Fruit fly (Drosophila melanogaster) whole organism, embryonic: Measurements from ENCODE around the gene CG7653.

Source experiments
- Bdp1 ChIP-seq: fragments of 200-800 bp; sonication (Bioruptor generic); optimal IDR thresholded peaks from 3 replicates; lab custom pipeline; 2016; ENCODE audit warnings: missing biosample characterization, missing genetic modification characterization
- CG10366 ChIP-seq: fragments of 200-800 bp; sonication (Bioruptor generic); IDR thresholded peaks from 2 replicates; pipeline ENCODE4 v1.3.6; 2022; ENCODE audit warnings: missing biosample characterization, missing genetic modification characterization
- CG10543 ChIP-seq: fragments of 200-800 bp; sonication (Bioruptor generic); optimal IDR thresholded peaks from 3 replicates; lab custom pipeline; 2017; ENCODE audit warnings: missing biosample characterization, mild to moderate bottlenecking, missing genetic modification characterization, moderate library complexity
- CG10979 ChIP-seq: fragments of 200-800 bp; sonication (Bioruptor generic); optimal IDR thresholded peaks from 2 replicates; lab custom pipeline; 2018; ENCODE audit warnings: missing biosample characterization, mild to moderate bottlenecking, missing genetic modification characterization, moderate library complexity
- CG14014 ChIP-seq: fragments of 200-800 bp; sonication (Bioruptor generic); IDR thresholded peaks from 2 replicates; pipeline ENCODE4 v1.3.6; 2022; ENCODE audit warnings: missing biosample characterization, missing genetic modification characterization
- CG15696 ChIP-seq: fragments of 200-800 bp; sonication (Bioruptor generic); optimal IDR thresholded peaks from 2 replicates; lab custom pipeline; 2019; ENCODE audit warnings: missing biosample characterization, mild to moderate bottlenecking, missing genetic modification characterization, moderate library complexity
- CG17385 ChIP-seq: fragments of 200-800 bp; sonication (Bioruptor generic); optimal IDR thresholded peaks from 3 replicates; lab custom pipeline; 2018; ENCODE audit warnings: missing biosample characterization, mild to moderate bottlenecking, missing genetic modification characterization
- CG17568 ChIP-seq: fragments of 200-800 bp; sonication (Bioruptor generic); optimal IDR thresholded peaks from 2 replicates; lab custom pipeline; 2018; ENCODE audit warnings: missing biosample characterization, mild to moderate bottlenecking, missing genetic modification characterization, moderate library complexity
- CG17829 ChIP-seq: fragments of 200-800 bp; optimal IDR thresholded peaks from 2 replicates; lab custom pipeline; 2019; ENCODE audit warnings: missing biosample characterization, mild to moderate bottlenecking, missing genetic modification characterization, moderate library complexity
- CG18599 ChIP-seq: fragments of 200-800 bp; sonication (Bioruptor generic); optimal IDR thresholded peaks from 3 replicates; lab custom pipeline; 2017; ENCODE audit warnings: missing biosample characterization, missing genetic modification characterization, mild to moderate bottlenecking, moderate library complexity, missing genetic modification reagents
- CG30020 ChIP-seq: fragments of 200-800 bp; optimal IDR thresholded peaks from 2 replicates; lab custom pipeline; 2019; ENCODE audit warnings: missing biosample characterization, mild to moderate bottlenecking, missing genetic modification characterization, moderate library complexity
- CG33557 ChIP-seq: fragments of 200-800 bp; sonication (Bioruptor generic); optimal IDR thresholded peaks from 2 replicates; lab custom pipeline; 2019; ENCODE audit warnings: missing biosample characterization, mild to moderate bottlenecking, missing genetic modification characterization, moderate library complexity
- CG4424 ChIP-seq: fragments of 200-800 bp; sonication (Bioruptor generic); optimal IDR thresholded peaks from 3 replicates; lab custom pipeline; 2016; ENCODE audit warnings: missing biosample characterization, missing genetic modification characterization
- CG7963 ChIP-seq: fragments of 200-800 bp; sonication (Bioruptor generic); IDR thresholded peaks from 3 replicates; pipeline ENCODE4 v1.3.6; 2022; ENCODE audit warnings: missing biosample characterization, missing genetic modification characterization; ENCODE audit not compliant: partially characterized antibody
- CG8089 ChIP-seq: fragments of 200-800 bp; sonication (Bioruptor generic); optimal IDR thresholded peaks from 3 replicates; lab custom pipeline; 2016; ENCODE audit warnings: missing biosample characterization, missing genetic modification characterization
- CG8765 ChIP-seq: fragments of 200-800 bp; sonication (Bioruptor generic); IDR thresholded peaks from 2 replicates; pipeline ENCODE4 v1.3.6; 2022; ENCODE audit warnings: missing biosample characterization, missing genetic modification characterization
- CG9727 ChIP-seq: fragments of 200-800 bp; sonication (Bioruptor generic); optimal IDR thresholded peaks from 3 replicates; lab custom pipeline; 2017; ENCODE audit warnings: missing biosample characterization, mild to moderate bottlenecking, missing genetic modification characterization
- CG9797 ChIP-seq: fragments of 200-800 bp; sonication (Bioruptor generic); optimal IDR thresholded peaks from 3 replicates; lab custom pipeline; 2018; ENCODE audit warnings: missing biosample characterization, mild to moderate bottlenecking, missing genetic modification characterization
- Deaf1 ChIP-seq: fragments of 200-800 bp; optimal IDR thresholded peaks from 3 replicates; lab custom pipeline; 2019; ENCODE audit warnings: missing biosample characterization, mild to moderate bottlenecking, missing genetic modification characterization, moderate library complexity
- Dip3 ChIP-seq: fragments of 200-800 bp; sonication (Bioruptor generic); optimal IDR thresholded peaks from 3 replicates; lab custom pipeline; 2016; ENCODE audit warnings: missing biosample characterization, missing genetic modification characterization
- Eip74EF ChIP-seq, 2 experiments: fragments of 200-800 bp in 1 of 2; fragments of >200 bp in 1 of 2; sonication (Bioruptor generic) in 1 of 2; optimal IDR thresholded peaks; 2 replicates each; lab custom pipeline; 2017 to 2019; ENCODE audit warnings: missing biosample characterization in 2 of 2, missing genetic modification characterization in 2 of 2, mild to moderate bottlenecking in 1 of 2, moderate library complexity in 1 of 2
- HLH4C ChIP-seq: fragments of 200-800 bp; sonication (Bioruptor generic); IDR thresholded peaks from 3 replicates; pipeline ENCODE4 v1.3.6; 2022; ENCODE audit warnings: missing biosample characterization, missing genetic modification characterization; ENCODE audit not compliant: partially characterized antibody
- Oaz ChIP-seq: fragments of 200-800 bp; sonication (Bioruptor generic); IDR thresholded peaks from 2 replicates; pipeline ENCODE4 v1.3.6; 2022; ENCODE audit warnings: missing biosample characterization, missing genetic modification characterization
- Oli ChIP-seq: fragments of 200-800 bp; sonication (Bioruptor generic); optimal IDR thresholded peaks from 2 replicates; lab custom pipeline; 2018; ENCODE audit warnings: missing biosample characterization, mild to moderate bottlenecking, missing genetic modification characterization, moderate library complexity
- Opbp ChIP-seq: fragments of 200-800 bp; sonication (Bioruptor generic); IDR thresholded peaks from 3 replicates; pipeline ENCODE4 v1.3.6; 2022; ENCODE audit warnings: missing biosample characterization, missing genetic modification characterization; ENCODE audit not compliant: partially characterized antibody
- Rfx ChIP-seq: fragments of 200-800 bp; sonication (Bioruptor generic); IDR thresholded peaks from 2 replicates; pipeline ENCODE4 v1.3.6; 2022; ENCODE audit warnings: missing biosample characterization, missing genetic modification characterization
- Sox100B ChIP-seq: fragments of 200-800 bp; sonication (Bioruptor generic); optimal IDR thresholded peaks from 3 replicates; lab custom pipeline; 2018; ENCODE audit warnings: missing biosample characterization, mild to moderate bottlenecking, missing genetic modification characterization
- az2 ChIP-seq: fragments of 200-800 bp; sonication (Bioruptor generic); optimal IDR thresholded peaks from 3 replicates; lab custom pipeline; 2016; ENCODE audit warnings: missing biosample characterization, missing genetic modification characterization
- bbx ChIP-seq: fragments of 200-800 bp; sonication (Bioruptor generic); IDR thresholded peaks from 2 replicates; pipeline ENCODE4 v1.3.6; 2022; ENCODE audit warnings: missing biosample characterization, missing genetic modification characterization; ENCODE audit not compliant: partially characterized antibody
- cato ChIP-seq: fragments of 200-800 bp; sonication (Bioruptor generic); optimal IDR thresholded peaks from 2 replicates; lab custom pipeline; 2016; ENCODE audit warnings: missing biosample characterization, missing genetic modification characterization, borderline replicate concordance
- da ChIP-seq: fragments of 200-800 bp; sonication (Bioruptor generic); optimal IDR thresholded peaks from 2 replicates; lab custom pipeline; 2016; ENCODE audit warnings: missing biosample characterization, missing genetic modification characterization
- dimm ChIP-seq: fragments of 200-800 bp; sonication (Bioruptor generic); IDR thresholded peaks from 2 replicates; pipeline ENCODE4 v1.3.6; 2022; ENCODE audit warnings: missing biosample characterization, missing genetic modification characterization
- ewg ChIP-seq: fragments of 200-800 bp; sonication (Bioruptor generic); optimal IDR thresholded peaks from 3 replicates; lab custom pipeline; 2017; ENCODE audit warnings: mild to moderate bottlenecking, missing biosample characterization, missing genetic modification reagents, missing genetic modification characterization
- eyg ChIP-seq: fragments of 200-800 bp; sonication (Bioruptor generic); optimal IDR thresholded peaks from 3 replicates; lab custom pipeline; 2016; ENCODE audit warnings: missing biosample characterization, missing genetic modification characterization
- gsb-n ChIP-seq: fragments of 200-800 bp; sonication (Bioruptor generic); optimal IDR thresholded peaks from 3 replicates; lab custom pipeline; 2018; ENCODE audit warnings: missing biosample characterization, mild to moderate bottlenecking, missing genetic modification characterization
- hkb ChIP-seq, 2 experiments: fragments of 200-800 bp in 1 of 2; fragments of >200 bp in 1 of 2; sonication (Bioruptor generic) in 1 of 2; IDR thresholded peaks in 1 of 2; optimal IDR thresholded peaks in 1 of 2; 2 replicates each; pipeline versions ENCODE4 v1.3.6 to Lab custom; 2017 to 2022; ENCODE audit warnings: missing biosample characterization in 1 of 2, missing genetic modification characterization in 1 of 2
- klu ChIP-seq: fragments of 200-800 bp; sonication (Bioruptor generic); IDR thresholded peaks from 2 replicates; pipeline ENCODE4 v1.3.6; 2022; ENCODE audit warnings: missing biosample characterization, missing genetic modification characterization
- mam ChIP-seq: fragments of 200-800 bp; sonication (Bioruptor generic); optimal IDR thresholded peaks from 3 replicates; lab custom pipeline; 2016; ENCODE audit warnings: missing biosample characterization, missing genetic modification characterization
- prd ChIP-seq, 3 experiments: fragments of >200 bp in 2 of 3; fragments of 200-800 bp in 1 of 3; sonication (Bioruptor generic) in 1 of 3; optimal IDR thresholded peaks in 2 of 3; IDR thresholded peaks in 1 of 3; 2 replicates in 2 of 3; 3 replicates in 1 of 3; pipeline versions ENCODE4 v1.3.6 to Lab custom; 2017 to 2022; ENCODE audit warnings: missing biosample characterization in 1 of 3, missing genetic modification characterization in 1 of 3
- row ChIP-seq: fragments of 200-800 bp; sonication (Bioruptor generic); IDR thresholded peaks from 3 replicates; pipeline ENCODE4 v1.3.6; 2022; ENCODE audit warnings: missing biosample characterization, missing genetic modification characterization
- run ChIP-seq: fragments of 200-800 bp; sonication (Bioruptor generic); optimal IDR thresholded peaks from 3 replicates; lab custom pipeline; 2018; ENCODE audit warnings: missing biosample characterization, mild to moderate bottlenecking, missing genetic modification characterization
- sima ChIP-seq: fragments of 200-800 bp; sonication (Bioruptor generic); optimal IDR thresholded peaks from 2 replicates; lab custom pipeline; 2016; ENCODE audit warnings: missing biosample characterization, missing genetic modification characterization
- slp2 ChIP-seq: fragments of 200-800 bp; sonication (Bioruptor generic); optimal IDR thresholded peaks from 2 replicates; lab custom pipeline; 2016; ENCODE audit warnings: missing biosample characterization, missing genetic modification characterization
- tin ChIP-seq: fragments of 200-800 bp; sonication (Bioruptor generic); optimal IDR thresholded peaks from 3 replicates; lab custom pipeline; 2016; ENCODE audit warnings: missing biosample characterization, missing genetic modification characterization
- ttk ChIP-seq: fragments of 200-800 bp; sonication (Bioruptor generic); IDR thresholded peaks from 2 replicates; pipeline ENCODE4 v2.1.2; 2022; ENCODE audit warnings: missing biosample characterization, missing genetic modification characterization
- zen ChIP-seq: fragments of 200-800 bp; sonication (Bioruptor generic); optimal IDR thresholded peaks from 3 replicates; lab custom pipeline; 2018; ENCODE audit warnings: missing biosample characterization, mild to moderate bottlenecking, missing genetic modification characterization, moderate library complexity
- zf30C ChIP-seq: fragments of 200-800 bp; sonication (Bioruptor generic); optimal IDR thresholded peaks from 3 replicates; lab custom pipeline; 2018; ENCODE audit warnings: missing biosample characterization, mild to moderate bottlenecking, missing genetic modification characterization

CG7653 gene

dm6 chr2L:15912901-15913673 is 33.1 kb upstream of the CG7653 start (continued):
- peak; percentile 63 for TF ChIP-seq az2 (GFP tag; lab: Kevin White, UChicago)
- peak; percentile 94 for TF ChIP-seq Sox100B
- peak; percentile 78 for TF ChIP-seq CG9727 (GFP tag; lab: Kevin White, UChicago)
- peak; percentile 12 for TF ChIP-seq zf30C (GFP tag; lab: Kevin White, UChicago)
- TF ChIP-seq Oli: peak; percentile 88
- peak; percentile 63 for TF ChIP-seq CG30020 (tag; lab: Kevin White, UChicago)
- no peak for TF ChIP-seq prd (optimal IDR thresholded peaks at IDR 0.05; lab: Kevin White, UChicago)
- peak; percentile 63 for TF ChIP-seq prd (GFP tag; IDR thresholded peaks at IDR 0.05; lab: Robert Waterston, UW)
- TF ChIP-seq eyg: no peak
- TF ChIP-seq cato (GFP tag; lab: Kevin White, UChicago): no peak
- TF ChIP-seq CG15696 (tag; lab: Kevin White, UChicago): no peak
- TF ChIP-seq da (GFP tag; lab: Kevin White, UChicago): no peak
- peak; percentile 62 for TF ChIP-seq ewg
- no peak for TF ChIP-seq CG17568
- TF ChIP-seq Opbp (GFP tag; lab: Robert Waterston, UW): no peak
- no peak for TF ChIP-seq Deaf1
- TF ChIP-seq run (tag; lab: Kevin White, UChicago): peak; percentile 66
- peak; percentile 79 for TF ChIP-seq CG17385
- TF ChIP-seq Oaz (GFP tag; lab: Robert Waterston, UW): no peak
- TF ChIP-seq Dip3 (GFP tag; lab: Kevin White, UChicago): no peak
- 0 out of 2 replicates have a peak, but pooled peaks have one; percentile 17 for TF ChIP-seq bbx (GFP tag; lab: Robert Waterston, UW)
- no peak for TF ChIP-seq Bdp1
- TF ChIP-seq CG33557 (GFP tag; lab: Kevin White, UChicago): peak; percentile 34
- TF ChIP-seq row (GFP tag; lab: Robert Waterston, UW): peak; percentile 70
- TF ChIP-seq ttk (GFP tag; lab: Robert Waterston, UW): peak; percentile 71
- peak; percentile 37 for TF ChIP-seq tin (GFP tag; lab: Kevin White, UChicago)
- peak; percentile 88 for TF ChIP-seq CG10979 (tag; lab: Kevin White, UChicago)
- TF ChIP-seq CG9797: no peak
- TF ChIP-seq CG14014 (GFP tag; lab: Robert Waterston, UW): no peak
- TF ChIP-seq zen: peak; percentile 25
- TF ChIP-seq CG8089: no peak
- TF ChIP-seq CG7963 (GFP tag; lab: Robert Waterston, UW): no peak
- TF ChIP-seq CG10366 (GFP tag; lab: Robert Waterston, UW): peak; percentile 36; the same call in 1 of the 2 replicates
- TF ChIP-seq klu (GFP tag; lab: Robert Waterston, UW): no peak; the same call in 1 of the 2 replicates
- no peak for TF ChIP-seq sima
- peak; percentile 94 for TF ChIP-seq CG10543
- peak; percentile 79 for TF ChIP-seq CG4424 (GFP tag; lab: Kevin White, UChicago)
- no peak for TF ChIP-seq mam (GFP tag; lab: Kevin White, UChicago)
- TF ChIP-seq slp2 (GFP tag; lab: Kevin White, UChicago): no peak
- no peak for TF ChIP-seq CG8765 (GFP tag; lab: Robert Waterston, UW)
- no peak for TF ChIP-seq dimm (GFP tag; lab: Robert Waterston, UW)
- peak; percentile 61 for TF ChIP-seq gsb-n (tag; lab: Kevin White, UChicago)
- no peak for TF ChIP-seq HLH4C (GFP tag; lab: Robert Waterston, UW)
- TF ChIP-seq Eip74EF (GFP tag; optimal IDR thresholded peaks at IDR 0.05; lab: Kevin White, UChicago): peak in 1 of 2 experiments; percentile 84
- peak; percentile 81 for TF ChIP-seq CG17829 (tag; lab: Kevin White, UChicago)
- TF ChIP-seq hkb (optimal IDR thresholded peaks at IDR 0.05; lab: Kevin White, UChicago): no peak
- no peak for TF ChIP-seq hkb (GFP tag; IDR thresholded peaks at IDR 0.05; lab: Robert Waterston, UW)
- TF ChIP-seq CG18599 (GFP tag; lab: Kevin White, UChicago): peak; percentile 20
- TF ChIP-seq Rfx (GFP tag; lab: Robert Waterston, UW): peak; percentile 58
